Fruit fly (Drosophila melanogaster) whole organism: ENCODE results near the gene GABA-B-R1.

Experiments used
- CG8478 ChIP-seq: fragments of >200 bp; optimal IDR thresholded peaks from 2 replicates; lab custom pipeline; 2018; ENCODE audit warnings: inconsistent platforms
- pan ChIP-seq: fragments of >200 bp; optimal IDR thresholded peaks from 2 replicates; lab custom pipeline; 2017
- psq ChIP-seq: fragments of >200 bp; optimal IDR thresholded peaks from 2 replicates; lab custom pipeline; 2017
- usp ChIP-seq: fragments of >200 bp; optimal IDR thresholded peaks from 2 replicates; lab custom pipeline; 2017; ENCODE audit warnings: missing biosample characterization, missing genetic modification characterization, mixed read lengths

dm6 chr2L:15065663-15066062 lies 49.5 kb downstream of the GABA-B-R1 start:
- TF ChIP-seq psq (lab: Kevin White, UChicago) (no peak), pan (lab: Kevin White, UChicago) (no peak), CG8478 (lab: Kevin White, UChicago) (no peak), usp (no peak)
